Worm (Caenorhabditis elegans) whole organism, early embryonic: ENCODE results near the gene srz-99.

ENCODE experiments used
- F13C5.2 ChIP-seq: sonication (generic microtip); optimal IDR thresholded peaks from 2 replicates; lab custom pipeline; 2017; ENCODE audit warnings: mild to moderate bottlenecking, missing genetic modification characterization, inconsistent platforms, missing compliant biosample characterization
- ama-1 ChIP-seq: fragments of 150-350 bp; optimal IDR thresholded peaks from 2 replicates; lab custom pipeline; 2014
- ets-7 ChIP-seq: sonication (generic microtip); optimal IDR thresholded peaks from 2 replicates; lab custom pipeline; 2016; ENCODE audit warnings: missing genotype, missing genetic modification characterization, missing compliant biosample characterization
- flt-1 ChIP-seq: fragments of 200-800 bp; sonication (Bioruptor generic); IDR thresholded peaks from 2 replicates; pipeline ENCODE4 v1.3.6; 2022; ENCODE audit warnings: missing genetic modification characterization, missing compliant biosample characterization
- hmbx-1 ChIP-seq: sonication (generic microtip); optimal IDR thresholded peaks from 2 replicates; lab custom pipeline; 2016; ENCODE audit warnings: mild to moderate bottlenecking, missing genetic modification characterization, missing compliant biosample characterization
- hmg-4 ChIP-seq: fragments of 200-800 bp; sonication (Bioruptor generic); optimal IDR thresholded peaks from 2 replicates; lab custom pipeline; 2018; ENCODE audit warnings: mild to moderate bottlenecking, missing genetic modification characterization, missing compliant biosample characterization
- hnd-1 ChIP-seq: sonication (generic microtip); optimal IDR thresholded peaks from 2 replicates; lab custom pipeline; 2016; ENCODE audit warnings: missing genetic modification characterization, missing compliant biosample characterization
- tbx-37 ChIP-seq: fragments of 200-800 bp; sonication (Bioruptor generic); conservative IDR thresholded peaks from 2 replicates; pipeline ENCODE4 v1.3.6; 2022; ENCODE audit warnings: missing genetic modification reagents, missing genetic modification characterization, missing compliant biosample characterization
- tra-4 ChIP-seq: sonication (generic microtip); optimal IDR thresholded peaks from 2 replicates; lab custom pipeline; 2017; ENCODE audit warnings: missing genetic modification characterization, missing compliant biosample characterization

- TF ChIP-seq ama-1 (lab: Kevin White, UChicago) (no peak), flt-1 (GFP tag; lab: Robert Waterston, UW) (no peak), hnd-1 (no peak), ets-7 (tag; lab: Kevin White, UChicago) (no peak), hmbx-1 (tag; lab: Kevin White, UChicago) (no peak), tra-4 (no peak), tbx-37 (GFP tag; lab: Robert Waterston, UW) (no peak), F13C5.2 (no peak), hmg-4 (no peak)
Measured at ce11 chrV:16729961-16730360, at the start of gene srz-99.
